Fruit fly (Drosophila melanogaster) whole organism, wandering third instar larva: ENCODE results near the gene CG7156.

ENCODE experiments used
- CG32264 ChIP-seq: fragments of 200-800 bp; sonication (Bioruptor generic); optimal IDR thresholded peaks from 2 replicates; lab custom pipeline; 2016; ENCODE audit warnings: missing biosample characterization, missing genetic modification characterization
- CG9705 ChIP-seq: fragments of 200-800 bp; sonication (Bioruptor generic); optimal IDR thresholded peaks from 2 replicates; lab custom pipeline; 2018; ENCODE audit warnings: missing biosample characterization, mild to moderate bottlenecking, missing genetic modification characterization
- Dif ChIP-seq: fragments of 200-275, 200-300 bp; sonication (Bioruptor generic); optimal IDR thresholded peaks from 2 replicates; lab custom pipeline; 2018; ENCODE audit warnings: missing biosample characterization, missing genetic modification characterization; ENCODE audit not compliant: partially characterized antibody
- GATAd ChIP-seq: sonication (Bioruptor generic); optimal IDR thresholded peaks from 2 replicates; lab custom pipeline; 2016; ENCODE audit warnings: missing biosample characterization, missing genetic modification characterization
- HLH106 ChIP-seq: fragments of 200-800 bp; optimal IDR thresholded peaks from 3 replicates; lab custom pipeline; 2019; ENCODE audit warnings: missing biosample characterization, mild to moderate bottlenecking, missing genetic modification characterization, moderate library complexity
- Hr78 ChIP-seq: fragments of >200 bp; optimal IDR thresholded peaks from 2 replicates; lab custom pipeline; 2017; ENCODE audit warnings: missing biosample characterization, missing genetic modification characterization
- Hr83 ChIP-seq: fragments of 200-300 bp; sonication (Bioruptor generic); optimal IDR thresholded peaks from 2 replicates; lab custom pipeline; 2016; ENCODE audit warnings: missing biosample characterization, mild to moderate bottlenecking, missing genetic modification characterization, moderate library complexity; ENCODE audit not compliant: poor library complexity, severe bottlenecking
- Jra ChIP-seq: sonication (Bioruptor generic); optimal IDR thresholded peaks from 2 replicates; lab custom pipeline; 2016; ENCODE audit warnings: missing biosample characterization, missing genetic modification characterization
- Mio ChIP-seq: sonication (Bioruptor generic); optimal IDR thresholded peaks from 2 replicates; lab custom pipeline; 2016; ENCODE audit warnings: missing biosample characterization, missing genetic modification characterization
- OdsH ChIP-seq: fragments of 200-800 bp; sonication (Bioruptor generic); optimal IDR thresholded peaks from 2 replicates; lab custom pipeline; 2016; ENCODE audit warnings: missing biosample characterization, mild to moderate bottlenecking, missing genetic modification characterization
- Rel ChIP-seq, 2 experiments: fragments of 200-800 bp; sonication (Bioruptor generic) in 1 of 2; optimal IDR thresholded peaks; 2 replicates in 1 of 2; 3 replicates in 1 of 2; lab custom pipeline; 2016 to 2019; ENCODE audit warnings: mild to moderate bottlenecking in 2 of 2, missing biosample characterization in 2 of 2, missing genetic modification characterization in 2 of 2, moderate library complexity in 1 of 2
- Sp1 ChIP-seq: fragments of 200-800 bp; sonication (Bioruptor generic); optimal IDR thresholded peaks from 3 replicates; lab custom pipeline; 2019; ENCODE audit warnings: missing biosample characterization, mild to moderate bottlenecking, missing genetic modification characterization, moderate library complexity
- Vsx2 ChIP-seq: fragments of 200-300, 225-300 bp; sonication (Bioruptor generic); optimal IDR thresholded peaks from 2 replicates; lab custom pipeline; 2018; ENCODE audit warnings: missing biosample characterization, missing genetic modification characterization; ENCODE audit not compliant: partially characterized antibody
- br ChIP-seq: fragments of 200-800 bp; sonication (Bioruptor generic); optimal IDR thresholded peaks from 2 replicates; lab custom pipeline; 2016; ENCODE audit warnings: missing biosample characterization, missing genetic modification characterization
- brk ChIP-seq: fragments of 200-800 bp; sonication (Bioruptor generic); optimal IDR thresholded peaks from 2 replicates; lab custom pipeline; 2016; ENCODE audit warnings: missing biosample characterization, mild to moderate bottlenecking, missing genetic modification characterization
- dl ChIP-seq, 2 experiments: fragments of 175-275, 200-275 bp in 1 of 2; fragments of 200-275 bp in 1 of 2; sonication (Bioruptor generic); optimal IDR thresholded peaks; lab custom pipeline; 2018; ENCODE audit warnings: mild to moderate bottlenecking in 2 of 2, missing biosample characterization in 2 of 2, missing genetic modification characterization in 2 of 2, moderate library complexity in 2 of 2; ENCODE audit not compliant: partially characterized antibody in 2 of 2, insufficient read depth in 1 of 2
- dmrt93B ChIP-seq: fragments of 200-800 bp; sonication (Bioruptor generic); optimal IDR thresholded peaks from 2 replicates; lab custom pipeline; 2018; ENCODE audit warnings: missing biosample characterization, mild to moderate bottlenecking, missing genetic modification characterization
- dsf ChIP-seq: sonication (Bioruptor generic); optimal IDR thresholded peaks from 2 replicates; lab custom pipeline; 2016; ENCODE audit warnings: missing biosample characterization, missing genetic modification characterization, borderline replicate concordance
- ey ChIP-seq: fragments of 200-800 bp; sonication (Bioruptor generic); optimal IDR thresholded peaks from 2 replicates; lab custom pipeline; 2016; ENCODE audit warnings: missing biosample characterization, missing genetic modification characterization
- foxo ChIP-seq, 2 experiments: fragments of 200-800 bp; sonication (Bioruptor generic); optimal IDR thresholded peaks; 2 replicates in 1 of 2; 3 replicates in 1 of 2; lab custom pipeline; 2016 to 2017; ENCODE audit warnings: missing biosample characterization in 2 of 2, missing genetic modification characterization in 2 of 2
- fru ChIP-seq: fragments of 200-800 bp; sonication (Bioruptor generic); optimal IDR thresholded peaks from 3 replicates; lab custom pipeline; 2016; ENCODE audit warnings: missing biosample characterization, mild to moderate bottlenecking, missing genetic modification characterization
- h ChIP-seq: fragments of 200-800 bp; sonication (Bioruptor generic); optimal IDR thresholded peaks from 3 replicates; lab custom pipeline; 2016; ENCODE audit warnings: missing biosample characterization, mild to moderate bottlenecking, missing genetic modification characterization
- jim ChIP-seq: fragments of 175-275, 200-325 bp; sonication (Bioruptor generic); optimal IDR thresholded peaks from 2 replicates; lab custom pipeline; 2016; ENCODE audit warnings: missing biosample characterization, mild to moderate bottlenecking, missing genetic modification characterization
- pan ChIP-seq: fragments of >200 bp; optimal IDR thresholded peaks from 2 replicates; lab custom pipeline; 2017
- psq ChIP-seq: fragments of 200-800 bp; sonication (Bioruptor generic); optimal IDR thresholded peaks from 3 replicates; lab custom pipeline; 2017; ENCODE audit warnings: missing biosample characterization, mild to moderate bottlenecking, missing genetic modification characterization, moderate library complexity
- rgr ChIP-seq: fragments of 200-800 bp; sonication (Bioruptor generic); optimal IDR thresholded peaks from 3 replicates; lab custom pipeline; 2016; ENCODE audit warnings: missing biosample characterization, mild to moderate bottlenecking, missing genetic modification characterization
- sage ChIP-seq: fragments of 200-800 bp; sonication (Bioruptor generic); optimal IDR thresholded peaks from 2 replicates; lab custom pipeline; 2016; ENCODE audit warnings: missing biosample characterization, mild to moderate bottlenecking, missing genetic modification characterization
- sv ChIP-seq: fragments of 200-800 bp; sonication (Bioruptor generic); optimal IDR thresholded peaks from 3 replicates; lab custom pipeline; 2016; ENCODE audit warnings: missing biosample characterization, missing genetic modification characterization
- tai ChIP-seq: sonication (Bioruptor generic); optimal IDR thresholded peaks from 2 replicates; lab custom pipeline; 2016; ENCODE audit warnings: missing biosample characterization, missing genetic modification characterization

CG7156 gene

DNA sequence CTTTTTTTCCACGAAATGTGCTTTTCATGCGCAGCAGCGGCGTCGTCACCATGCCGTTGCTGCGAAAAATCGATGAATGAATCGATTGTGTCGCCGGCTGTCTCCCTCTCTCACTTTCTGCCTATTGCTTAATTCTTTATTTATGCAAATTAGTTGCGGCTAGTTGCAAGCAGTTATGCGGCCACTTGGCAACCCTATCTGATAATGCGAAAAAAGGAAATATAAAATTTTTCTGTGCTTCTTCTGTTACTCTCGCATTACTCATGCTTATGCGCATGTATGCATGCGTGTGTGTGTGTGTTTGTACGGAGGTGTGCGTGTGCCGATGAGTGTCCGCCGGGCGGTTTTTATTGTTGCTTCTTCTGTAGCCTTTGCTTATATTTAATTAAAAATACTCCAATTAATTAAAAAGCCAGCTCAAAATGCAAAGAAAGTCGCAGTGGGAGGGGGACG is 1.8 kb upstream of the CG7156 start:
- TF ChIP-seq fru (GFP tag; lab: Kevin White, UChicago) (peak; percentile 7), ey (GFP tag; lab: Kevin White, UChicago) (peak; percentile 45), Mio (GFP tag; lab: Kevin White, UChicago) (no peak), br (GFP tag; lab: Kevin White, UChicago) (peak; percentile 19), HLH106 (tag; lab: Kevin White, UChicago) (peak; percentile 29), foxo (GFP tag; optimal IDR thresholded peaks at IDR 0.05; lab: Kevin White, UChicago) (peak in 1 of 2 experiments; percentile 51), tai (no peak), Rel (GFP tag; optimal IDR thresholded peaks at IDR 0.05; lab: Kevin White, UChicago) (peak; percentile 30), Rel (tag; optimal IDR thresholded peaks at IDR 0.05; lab: Kevin White, UChicago) (no peak), Jra (GFP tag; lab: Kevin White, UChicago) (peak; percentile 59), brk (peak; percentile 9), rgr (GFP tag; lab: Kevin White, UChicago) (peak; percentile 41)

DNA sequence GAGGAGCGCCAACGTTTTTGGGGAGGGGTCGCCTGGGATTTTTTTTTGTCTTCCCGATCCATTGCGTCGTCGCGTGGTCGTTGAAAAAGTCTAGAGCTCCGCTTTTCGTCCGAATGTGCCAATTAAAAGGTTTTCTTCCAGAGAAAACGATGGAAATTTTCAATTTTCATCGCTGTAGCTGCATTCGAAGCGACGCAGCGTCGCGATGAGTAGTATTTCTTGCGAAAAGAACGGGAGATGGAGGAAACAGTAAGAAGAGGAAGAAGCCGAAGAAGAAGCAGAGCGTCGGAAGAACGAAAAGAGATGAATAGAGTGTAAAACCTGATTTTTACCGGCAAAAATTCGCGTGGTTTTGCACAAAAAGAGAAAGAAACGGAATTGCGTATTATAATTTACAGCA is 1.0 kb upstream of the CG7156 start:
- TF ChIP-seq Dif (GFP tag; lab: Kevin White, UChicago), result peak; percentile 27
- TF ChIP-seq jim (GFP tag; lab: Kevin White, UChicago), result no peak
- TF ChIP-seq CG9705 (GFP tag; lab: Kevin White, UChicago), result no peak
- no peak for TF ChIP-seq pan (lab: Kevin White, UChicago)
- peak; percentile 84 for TF ChIP-seq psq (GFP tag; lab: Kevin White, UChicago)
- no peak for TF ChIP-seq dsf
- TF ChIP-seq br (GFP tag; lab: Kevin White, UChicago), result no peak

dm6 chr3R:18235879-18236278 is 6.1 kb downstream of the CG7156 start, which contains the start of gene repo:
Gene repo (plus strand): TSS chr3R:18236192.
- no peak for TF ChIP-seq sage (GFP tag; lab: Kevin White, UChicago)

- TF ChIP-seq Jra (GFP tag; lab: Kevin White, UChicago), result no peak
- TF ChIP-seq dmrt93B (GFP tag; lab: Kevin White, UChicago), result no peak
- no peak for TF ChIP-seq Rel (GFP tag; optimal IDR thresholded peaks at IDR 0.05; lab: Kevin White, UChicago)
- no peak for TF ChIP-seq Rel (tag; optimal IDR thresholded peaks at IDR 0.05; lab: Kevin White, UChicago)
- TF ChIP-seq Mio (GFP tag; lab: Kevin White, UChicago), result no peak
- no peak for TF ChIP-seq Vsx2 (GFP tag; lab: Kevin White, UChicago)
- no peak for TF ChIP-seq foxo (GFP tag; optimal IDR thresholded peaks at IDR 0.05; lab: Kevin White, UChicago)
- no peak for TF ChIP-seq tai
- no peak for TF ChIP-seq brk
- TF ChIP-seq rgr (GFP tag; lab: Kevin White, UChicago), result no peak
- no peak for TF ChIP-seq OdsH (GFP tag; lab: Kevin White, UChicago)
- TF ChIP-seq fru (GFP tag; lab: Kevin White, UChicago), result no peak
- TF ChIP-seq h, result no peak
- no peak for TF ChIP-seq br (GFP tag; lab: Kevin White, UChicago)
These were observed 7.2 kb downstream of the CG7156 start for dm6 chr3R:18234699-18235257.

DNA sequence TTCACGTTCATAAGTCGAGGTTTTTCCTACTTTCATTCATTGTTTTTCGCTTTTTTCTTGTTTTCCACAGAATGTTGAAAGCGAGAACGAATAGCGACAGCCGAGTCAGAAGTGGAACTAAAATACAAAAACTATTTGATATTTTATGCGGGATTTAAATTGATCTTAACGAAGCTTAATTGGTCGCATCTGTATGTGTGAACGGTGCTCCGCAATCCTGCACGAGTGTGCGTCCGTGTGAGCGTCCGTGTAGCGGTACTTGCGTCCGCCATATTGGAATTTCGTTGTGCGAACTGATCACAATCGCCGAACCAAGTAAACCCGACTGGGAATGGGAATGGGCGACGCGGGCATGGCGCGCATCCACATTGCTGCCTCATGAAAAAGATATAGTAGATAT is 9.8 kb downstream of the CG7156 start:
- TF ChIP-seq GATAd, result no peak
- TF ChIP-seq br (GFP tag; lab: Kevin White, UChicago), result no peak
- no peak for TF ChIP-seq CG32264 (GFP tag; lab: Kevin White, UChicago)
- TF ChIP-seq Dif (GFP tag; lab: Kevin White, UChicago), result no peak
- TF ChIP-seq Rel (GFP tag; optimal IDR thresholded peaks at IDR 0.05; lab: Kevin White, UChicago), result no peak
- TF ChIP-seq Rel (tag; optimal IDR thresholded peaks at IDR 0.05; lab: Kevin White, UChicago), result no peak
- no peak for TF ChIP-seq brk
- no peak for TF ChIP-seq Sp1 (GFP tag; lab: Kevin White, UChicago)
- no peak for TF ChIP-seq dl (GFP tag; optimal IDR thresholded peaks at IDR 0.05; lab: Kevin White, UChicago; ENCODE audit: insufficient read depth in 1 of 2, partially characterized antibody in 2 of 2)
- no peak for TF ChIP-seq tai
- no peak for TF ChIP-seq CG9705 (GFP tag; lab: Kevin White, UChicago)
- TF ChIP-seq jim (GFP tag; lab: Kevin White, UChicago), result no peak
- TF ChIP-seq Hr83 (GFP tag; lab: Kevin White, UChicago), result no peak
- no peak for TF ChIP-seq sv (GFP tag; lab: Kevin White, UChicago)
- TF ChIP-seq Hr78 (GFP tag; lab: Kevin White, UChicago), result no peak
- TF ChIP-seq, all 38 proteins: peak for 0
